Worm (Caenorhabditis elegans) whole organism, young adult: ENCODE results near the gene M02B1.3.

Experiments used
- F52B5.7 ChIP-seq: sonication (generic microtip); optimal IDR thresholded peaks from 2 replicates; lab custom pipeline; 2016; ENCODE audit warnings: mild to moderate bottlenecking, missing genetic modification characterization, missing compliant biosample characterization
- K11D2.4 ChIP-seq: fragments of 200-800 bp; sonication (Bioruptor generic); IDR thresholded peaks from 2 replicates; pipeline ENCODE4 v1.3.6; 2022; ENCODE audit warnings: missing genetic modification reagents, missing genetic modification characterization, missing compliant biosample characterization
- die-1 ChIP-seq: sonication (generic microtip); optimal IDR thresholded peaks from 2 replicates; lab custom pipeline; 2016; ENCODE audit warnings: missing genotype, mild to moderate bottlenecking, missing genetic modification characterization, missing compliant biosample characterization
- dpl-1 ChIP-seq: fragments of 150-350 bp; optimal IDR thresholded peaks from 2 replicates; lab custom pipeline; 2014; ENCODE audit warnings: missing biosample characterization, missing genetic modification reagents, missing genetic modification characterization
- him-1 ChIP-seq: sonication (generic microtip); optimal IDR thresholded peaks from 2 replicates; lab custom pipeline; 2016; ENCODE audit warnings: missing genotype, missing genetic modification reagents, missing genetic modification characterization, missing compliant biosample characterization
- lin-26 ChIP-seq: fragments of 200-800 bp; sonication (Bioruptor generic); IDR thresholded peaks from 2 replicates; pipeline ENCODE4 v1.3.6; 2022; ENCODE audit warnings: missing genetic modification reagents, missing genetic modification characterization, missing compliant biosample characterization
- lin-54 ChIP-seq: fragments of 200-800 bp; sonication (Bioruptor generic); optimal IDR thresholded peaks from 2 replicates; lab custom pipeline; 2018; ENCODE audit warnings: mild to moderate bottlenecking, missing genetic modification characterization, missing compliant biosample characterization
- madf-6 ChIP-seq: fragments of 200-800 bp; sonication (Bioruptor generic); IDR thresholded peaks from 2 replicates; pipeline ENCODE4 v1.3.6; 2022; ENCODE audit warnings: missing genetic modification reagents, missing genetic modification characterization, missing compliant biosample characterization
- mes-4 ChIP-seq: sonication (generic microtip); optimal IDR thresholded peaks from 2 replicates; lab custom pipeline; 2016; ENCODE audit warnings: missing genotype, missing genetic modification characterization, missing compliant biosample characterization
- nfya-2 ChIP-seq: fragments of 200-800 bp; sonication (Bioruptor generic); IDR thresholded peaks from 2 replicates; pipeline ENCODE4 v1.3.6; 2022; ENCODE audit warnings: missing genetic modification reagents, missing genetic modification characterization, missing compliant biosample characterization
- nhr-90 ChIP-seq: sonication (generic microtip); optimal IDR thresholded peaks from 2 replicates; lab custom pipeline; 2016; ENCODE audit warnings: missing genotype, mild to moderate bottlenecking, missing genetic modification characterization, missing compliant biosample characterization
- pha-4 ChIP-seq: fragments of 150-350 bp; sonication (generic microtip); optimal IDR thresholded peaks from 2 replicates; lab custom pipeline; 2014; ENCODE audit warnings: missing biosample characterization, missing genetic modification reagents, missing genetic modification characterization

DNA sequence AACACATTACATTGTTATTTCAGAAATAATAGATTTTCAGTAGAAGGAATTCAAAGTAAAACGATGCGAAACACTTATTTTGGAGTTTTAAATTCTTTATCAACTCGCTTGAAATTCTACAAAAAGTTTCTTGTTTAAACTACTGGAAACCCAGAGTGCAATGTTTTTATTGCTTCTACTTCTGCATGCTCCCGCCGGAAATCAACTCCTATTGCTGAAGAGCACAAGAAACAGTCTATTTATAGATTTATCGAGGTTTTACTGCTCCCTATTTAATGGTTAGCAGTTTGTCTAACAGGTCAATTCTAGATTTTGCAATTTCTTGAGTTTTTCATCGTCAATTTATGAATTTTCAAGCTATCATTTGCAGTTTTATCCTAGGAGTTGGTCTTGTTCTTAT is 43.8 kb upstream of the M02B1.3 start, which contains the start of gene F07C6.6:
- TF ChIP-seq madf-6 (GFP tag; lab: Robert Waterston, UW) (no peak), lin-26 (GFP tag; lab: Robert Waterston, UW) (no peak), nhr-90 (tag; lab: Kevin White, UChicago) (no peak), mes-4 (tag; lab: Kevin White, UChicago) (no peak), dpl-1 (GFP tag; lab: Kevin White, UChicago) (no peak), K11D2.4 (no peak), lin-54 (GFP tag; lab: Kevin White, UChicago) (no peak), F52B5.7 (tag; lab: Kevin White, UChicago) (no peak), nfya-2 (GFP tag; lab: Robert Waterston, UW) (no peak), him-1 (tag; lab: Kevin White, UChicago) (no peak), pha-4 (tag; lab: Kevin White, UChicago) (no peak), die-1 (tag; lab: Kevin White, UChicago) (no peak)
